Fruit fly (Drosophila melanogaster) whole organism, wandering third instar larva: ENCODE results near the gene Obp8a.
A peak's percentile ranks its signal among the peaks of the same experiment; 100 is the strongest.

Source experiments
- Abd-B ChIP-seq: fragments of >200 bp; optimal IDR thresholded peaks from 2 replicates; lab custom pipeline; 2017; ENCODE audit warnings: missing biosample characterization, missing genetic modification characterization
- CG32264 ChIP-seq: fragments of 200-800 bp; sonication (Bioruptor generic); optimal IDR thresholded peaks from 2 replicates; lab custom pipeline; 2016; ENCODE audit warnings: missing biosample characterization, missing genetic modification characterization
- CG9705 ChIP-seq: fragments of 200-800 bp; sonication (Bioruptor generic); optimal IDR thresholded peaks from 2 replicates; lab custom pipeline; 2018; ENCODE audit warnings: missing biosample characterization, mild to moderate bottlenecking, missing genetic modification characterization
- CrebA ChIP-seq: fragments of 200-800 bp; sonication (Bioruptor generic); optimal IDR thresholded peaks from 2 replicates; lab custom pipeline; 2016; ENCODE audit warnings: missing biosample characterization, mild to moderate bottlenecking, missing genetic modification characterization, borderline replicate concordance
- Dif ChIP-seq: fragments of 200-275, 200-300 bp; sonication (Bioruptor generic); optimal IDR thresholded peaks from 2 replicates; lab custom pipeline; 2018; ENCODE audit warnings: missing biosample characterization, missing genetic modification characterization; ENCODE audit not compliant: partially characterized antibody
- GATAd ChIP-seq: sonication (Bioruptor generic); optimal IDR thresholded peaks from 2 replicates; lab custom pipeline; 2016; ENCODE audit warnings: missing biosample characterization, missing genetic modification characterization
- HLH106 ChIP-seq: fragments of 200-800 bp; optimal IDR thresholded peaks from 3 replicates; lab custom pipeline; 2019; ENCODE audit warnings: missing biosample characterization, mild to moderate bottlenecking, missing genetic modification characterization, moderate library complexity
- Hnf4 ChIP-seq: fragments of 200-800 bp; sonication (Bioruptor generic); optimal IDR thresholded peaks from 2 replicates; lab custom pipeline; 2016; ENCODE audit warnings: missing biosample characterization, mild to moderate bottlenecking, missing genetic modification characterization
- Hr83 ChIP-seq: fragments of 200-300 bp; sonication (Bioruptor generic); optimal IDR thresholded peaks from 2 replicates; lab custom pipeline; 2016; ENCODE audit warnings: missing biosample characterization, mild to moderate bottlenecking, missing genetic modification characterization, moderate library complexity; ENCODE audit not compliant: poor library complexity, severe bottlenecking
- Jra ChIP-seq: sonication (Bioruptor generic); optimal IDR thresholded peaks from 2 replicates; lab custom pipeline; 2016; ENCODE audit warnings: missing biosample characterization, missing genetic modification characterization
- Mio ChIP-seq: sonication (Bioruptor generic); optimal IDR thresholded peaks from 2 replicates; lab custom pipeline; 2016; ENCODE audit warnings: missing biosample characterization, missing genetic modification characterization
- N ChIP-seq: fragments of >200 bp; optimal IDR thresholded peaks from 2 replicates; lab custom pipeline; 2018; ENCODE audit warnings: missing biosample characterization, missing external identifiers, missing genetic modification characterization
- OdsH ChIP-seq: fragments of 200-800 bp; sonication (Bioruptor generic); optimal IDR thresholded peaks from 2 replicates; lab custom pipeline; 2016; ENCODE audit warnings: missing biosample characterization, mild to moderate bottlenecking, missing genetic modification characterization
- Sp1 ChIP-seq: fragments of 200-800 bp; sonication (Bioruptor generic); optimal IDR thresholded peaks from 3 replicates; lab custom pipeline; 2019; ENCODE audit warnings: missing biosample characterization, mild to moderate bottlenecking, missing genetic modification characterization, moderate library complexity
- Vsx2 ChIP-seq: fragments of 200-300, 225-300 bp; sonication (Bioruptor generic); optimal IDR thresholded peaks from 2 replicates; lab custom pipeline; 2018; ENCODE audit warnings: missing biosample characterization, missing genetic modification characterization; ENCODE audit not compliant: partially characterized antibody
- dsf ChIP-seq: sonication (Bioruptor generic); optimal IDR thresholded peaks from 2 replicates; lab custom pipeline; 2016; ENCODE audit warnings: missing biosample characterization, missing genetic modification characterization, borderline replicate concordance
- ey ChIP-seq: fragments of 200-800 bp; sonication (Bioruptor generic); optimal IDR thresholded peaks from 2 replicates; lab custom pipeline; 2016; ENCODE audit warnings: missing biosample characterization, missing genetic modification characterization
- fru ChIP-seq: fragments of 200-800 bp; sonication (Bioruptor generic); optimal IDR thresholded peaks from 3 replicates; lab custom pipeline; 2016; ENCODE audit warnings: missing biosample characterization, mild to moderate bottlenecking, missing genetic modification characterization
- h ChIP-seq: fragments of 200-800 bp; sonication (Bioruptor generic); optimal IDR thresholded peaks from 3 replicates; lab custom pipeline; 2016; ENCODE audit warnings: missing biosample characterization, mild to moderate bottlenecking, missing genetic modification characterization
- pan ChIP-seq: fragments of >200 bp; optimal IDR thresholded peaks from 2 replicates; lab custom pipeline; 2017
- rgr ChIP-seq: fragments of 200-800 bp; sonication (Bioruptor generic); optimal IDR thresholded peaks from 3 replicates; lab custom pipeline; 2016; ENCODE audit warnings: missing biosample characterization, mild to moderate bottlenecking, missing genetic modification characterization
- woc ChIP-seq: sonication (Bioruptor generic); optimal IDR thresholded peaks from 2 replicates; lab custom pipeline; 2016; ENCODE audit warnings: missing biosample characterization, mild to moderate bottlenecking, missing genetic modification characterization

Gene Obp8a

dm6 chrX:9255021-9255420 is 40.3 kb downstream of the Obp8a start:
- TF ChIP-seq CG9705 (GFP tag; lab: Kevin White, UChicago) (no peak), Sp1 (GFP tag; lab: Kevin White, UChicago) (no peak), dsf (GFP tag; lab: Kevin White, UChicago) (no peak), Abd-B (no peak), woc (GFP tag; lab: Kevin White, UChicago) (no peak), Jra (GFP tag; lab: Kevin White, UChicago) (no peak), HLH106 (tag; lab: Kevin White, UChicago) (no peak), pan (lab: Kevin White, UChicago) (no peak), Dif (GFP tag; lab: Kevin White, UChicago) (no peak), OdsH (GFP tag; lab: Kevin White, UChicago) (no peak), fru (GFP tag; lab: Kevin White, UChicago) (no peak), Vsx2 (GFP tag; lab: Kevin White, UChicago) (no peak), Hnf4 (GFP tag; lab: Kevin White, UChicago) (no peak), CG32264 (GFP tag; lab: Kevin White, UChicago) (no peak), GATAd (GFP tag; lab: Kevin White, UChicago) (no peak), ey (GFP tag; lab: Kevin White, UChicago) (no peak), Mio (no peak), N (GFP tag; lab: Kevin White, UChicago) (no peak), CrebA (GFP tag; lab: Kevin White, UChicago) (no peak)

dm6 chrX:9255964-9256520 is 41.4 kb downstream of the Obp8a start, which contains the start of gene ric8a:
TSS of gene ric8a (plus strand) at chrX:9256168.
- TF ChIP-seq h (GFP tag; lab: Kevin White, UChicago) (peak; percentile 8), Mio (no peak), Hr83 (GFP tag; lab: Kevin White, UChicago) (peak; percentile 15), dsf (GFP tag; lab: Kevin White, UChicago) (no peak), rgr (peak; percentile 27), woc (GFP tag; lab: Kevin White, UChicago) (peak; percentile 7), HLH106 (tag; lab: Kevin White, UChicago) (peak; percentile 30)
